Worm (Caenorhabditis elegans) whole organism, late embryonic: ENCODE measurements around the gene C02B8.3.

Source experiments
- F13H6.1 ChIP-seq: sonication (generic microtip); optimal IDR thresholded peaks from 2 replicates; lab custom pipeline; 2016; ENCODE audit warnings: missing genetic modification characterization, missing compliant biosample characterization
- ahr-1 ChIP-seq: sonication (generic microtip); optimal IDR thresholded peaks from 2 replicates; lab custom pipeline; 2016; ENCODE audit warnings: missing genetic modification characterization, missing compliant biosample characterization
- ama-1 ChIP-seq: fragments of 150-350 bp; optimal IDR thresholded peaks from 2 replicates; lab custom pipeline; 2014
- fax-1 ChIP-seq: sonication (generic microtip); optimal IDR thresholded peaks from 2 replicates; lab custom pipeline; 2016; ENCODE audit warnings: missing genotype, missing genetic modification characterization, missing compliant biosample characterization
- fkh-10 ChIP-seq: fragments of 150-350 bp; optimal IDR thresholded peaks from 2 replicates; lab custom pipeline; 2014; ENCODE audit warnings: missing biosample characterization, missing genetic modification reagents, missing genetic modification characterization
- nhr-232 ChIP-seq: sonication (generic microtip); optimal IDR thresholded peaks from 2 replicates; lab custom pipeline; 2016; ENCODE audit warnings: missing genetic modification characterization, missing compliant biosample characterization
- pag-3 ChIP-seq: sonication (generic microtip); optimal IDR thresholded peaks from 2 replicates; lab custom pipeline; 2016; ENCODE audit warnings: missing compliant biosample characterization, missing genetic modification characterization, borderline replicate concordance
- rnt-1 ChIP-seq: sonication (generic microtip); optimal IDR thresholded peaks from 2 replicates; lab custom pipeline; 2016; ENCODE audit warnings: missing genetic modification characterization, missing compliant biosample characterization

ce11 chrX:8185037-8185436 is 45.8 kb downstream of the C02B8.3 start, which contains the start of gene C17H11.5:
- TF ChIP-seq rnt-1 (tag; lab: Kevin White, UChicago): no peak
- no peak for TF ChIP-seq F13H6.1
- TF ChIP-seq fax-1 (tag; lab: Kevin White, UChicago): no peak
- TF ChIP-seq pag-3: no peak
- TF ChIP-seq ahr-1 (tag; lab: Kevin White, UChicago): no peak
- no peak for TF ChIP-seq ama-1 (lab: Kevin White, UChicago)
- no peak for TF ChIP-seq fkh-10
- TF ChIP-seq nhr-232: no peak
